Worm (Caenorhabditis elegans): Measurements from ENCODE around the gene F17E5.2.

F17E5.2 gene

DNA sequence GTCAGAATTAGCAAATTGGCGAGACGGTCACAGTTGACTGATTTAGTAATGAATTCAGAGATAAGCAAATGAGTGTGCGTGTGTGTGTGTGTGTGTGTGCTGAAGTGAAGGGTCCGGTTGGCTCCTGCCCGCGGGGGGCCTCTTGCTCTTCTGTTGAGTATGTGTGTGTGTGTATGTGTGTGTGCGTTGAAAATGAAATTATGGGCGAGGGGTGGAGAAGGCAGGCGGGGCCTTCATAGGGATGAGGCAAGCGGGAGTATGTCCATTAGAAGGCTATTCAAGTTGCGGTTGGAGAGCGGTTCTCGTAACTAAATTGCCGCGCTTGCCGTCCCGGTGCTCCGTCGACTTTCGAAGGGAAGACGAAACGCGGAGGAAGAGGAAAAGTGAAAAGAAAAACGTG, 13.2 kb downstream of the F17E5.2 start (continued):
- peak; percentile 30 for TF ChIP-seq hlh-6 (tag; optimal IDR thresholded peaks at IDR 0.05)
- TF ChIP-seq mec-3 (tag; optimal IDR thresholded peaks at IDR 0.05; ENCODE audit: borderline replicate concordance), result no peak
- TF ChIP-seq nfya-1 (tag; optimal IDR thresholded peaks at IDR 0.05), result peak; percentile 42
- TF ChIP-seq hlh-15 (tag; optimal IDR thresholded peaks at IDR 0.05), result no peak
- peak; percentile 12 for TF ChIP-seq fax-1 (tag; optimal IDR thresholded peaks at IDR 0.05)
- peak; percentile 23 for TF ChIP-seq sox-4 (tag; optimal IDR thresholded peaks at IDR 0.05)
- peak; percentile 100 for TF ChIP-seq unc-42 (tag; optimal IDR thresholded peaks at IDR 0.05)
- TF ChIP-seq lin-11 (tag; optimal IDR thresholded peaks at IDR 0.05), result no peak
- no peak for TF ChIP-seq ceh-48 (tag; optimal IDR thresholded peaks at IDR 0.05)
- TF ChIP-seq madf-2 (tag; optimal IDR thresholded peaks at IDR 0.05), result peak; percentile 28
- no peak for TF ChIP-seq K02D7.2 (tag; optimal IDR thresholded peaks at IDR 0.05)
- no peak for TF ChIP-seq pax-1 (tag; optimal IDR thresholded peaks at IDR 0.05)
- TF ChIP-seq ceh-2 (tag; optimal IDR thresholded peaks at IDR 0.05), result no peak
- peak; percentile 16 for TF ChIP-seq syd-9 (tag; optimal IDR thresholded peaks at IDR 0.05)
- no peak for TF ChIP-seq eyg-1 (tag; optimal IDR thresholded peaks at IDR 0.05)
- no peak for TF ChIP-seq ceh-9 (tag; optimal IDR thresholded peaks at IDR 0.05)
- TF ChIP-seq unc-55 (GFP tag; optimal IDR thresholded peaks at IDR 0.05), result no peak
- TF ChIP-seq fkh-6 (tag; optimal IDR thresholded peaks at IDR 0.05), result no peak
- TF ChIP-seq npax-4 (tag; optimal IDR thresholded peaks at IDR 0.05), result no peak
- no peak for TF ChIP-seq C08G9.2 (tag; optimal IDR thresholded peaks at IDR 0.05)
- TF ChIP-seq K09A11.1 (tag; optimal IDR thresholded peaks at IDR 0.05; ENCODE audit: insufficient read depth), result no peak

DNA sequence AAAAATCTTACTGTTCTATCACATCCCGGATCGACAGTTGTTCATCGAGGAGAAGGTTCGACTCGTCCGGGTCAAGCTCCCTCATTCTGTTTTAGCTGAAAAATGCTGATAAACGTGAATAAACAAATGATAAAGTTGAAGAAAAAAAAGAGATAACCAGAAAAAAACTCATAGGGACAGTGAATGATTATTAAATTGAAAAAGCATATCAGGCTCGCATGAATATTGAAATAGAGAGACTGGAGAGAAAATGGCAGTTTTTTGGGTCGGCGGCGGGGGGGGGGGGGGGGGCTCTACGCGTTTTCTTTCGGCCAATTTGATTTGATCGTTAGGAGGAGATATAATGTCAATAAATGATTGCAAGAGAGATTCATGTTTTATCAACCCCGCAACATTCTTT, 19.9 kb downstream of the F17E5.2 start, which contains the start of gene lin-2:
Gene lin-2, minus strand, starts transcription at position 101 of the 400 bp plus-strand sequence.
- no peak for TF ChIP-seq lin-11 (tag; optimal IDR thresholded peaks at IDR 0.05)
- no peak for TF ChIP-seq ttx-3 (tag; optimal IDR thresholded peaks at IDR 0.05)
- TF ChIP-seq syd-9 (tag; optimal IDR thresholded peaks at IDR 0.05), result no peak
- TF ChIP-seq nfya-1 (tag; optimal IDR thresholded peaks at IDR 0.05), result no peak
- TF ChIP-seq che-1 (tag; optimal IDR thresholded peaks at IDR 0.05), result no peak
- TF ChIP-seq pax-1 (tag; optimal IDR thresholded peaks at IDR 0.05), result no peak
- no peak for TF ChIP-seq ama-1 (optimal IDR thresholded peaks at IDR 0.05)
- no peak for TF ChIP-seq ceh-18 (tag; optimal IDR thresholded peaks at IDR 0.05)
- no peak for TF ChIP-seq fkh-6 (tag; optimal IDR thresholded peaks at IDR 0.05)
- no peak for TF ChIP-seq ceh-6 (GFP tag; optimal IDR thresholded peaks at IDR 0.05)

DNA sequence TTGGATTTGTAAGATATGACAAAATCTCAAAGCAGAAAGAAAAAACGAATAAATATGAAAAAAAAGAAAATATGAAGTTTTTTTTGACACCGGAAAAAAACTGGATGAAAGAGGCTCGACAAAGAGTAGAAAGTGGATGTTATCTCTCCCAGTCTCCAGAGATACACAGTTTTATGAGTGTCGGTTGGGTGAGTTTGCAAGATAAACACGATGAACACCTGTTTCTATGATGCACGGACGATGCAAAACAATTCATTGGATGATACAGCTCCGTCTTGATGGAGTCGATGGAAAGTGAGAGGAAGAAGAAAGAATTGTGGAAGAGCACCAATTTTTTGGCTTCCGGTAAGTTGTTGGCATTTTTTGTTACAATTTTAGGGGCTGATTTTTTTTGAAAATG, 21.8 kb downstream of the F17E5.2 start:
- TF ChIP-seq pqm-1 (tag; optimal IDR thresholded peaks at IDR 0.05), result no peak
- TF ChIP-seq madf-2 (tag; optimal IDR thresholded peaks at IDR 0.05), result no peak
- no peak for TF ChIP-seq syd-9 (tag; optimal IDR thresholded peaks at IDR 0.05)
- TF ChIP-seq T23F11.4 (GFP tag; optimal IDR thresholded peaks at IDR 0.05), result no peak
- no peak for TF ChIP-seq lin-11 (tag; optimal IDR thresholded peaks at IDR 0.05)
- no peak for TF ChIP-seq ceh-45 (GFP tag; IDR thresholded peaks at IDR 0.05)
- TF ChIP-seq eyg-1 (tag; optimal IDR thresholded peaks at IDR 0.05), result no peak
- no peak for TF ChIP-seq pag-3 (tag; optimal IDR thresholded peaks at IDR 0.05; ENCODE audit: borderline replicate concordance)
- TF ChIP-seq ttx-3 (tag; optimal IDR thresholded peaks at IDR 0.05), result no peak
- TF ChIP-seq sox-4 (tag; optimal IDR thresholded peaks at IDR 0.05), result no peak
- no peak for TF ChIP-seq ceh-30 (tag; optimal IDR thresholded peaks at IDR 0.05)
- no peak for TF ChIP-seq K09A11.1 (tag; optimal IDR thresholded peaks at IDR 0.05; ENCODE audit: insufficient read depth)
- no peak for TF ChIP-seq sox-2 (GFP tag; IDR thresholded peaks at IDR 0.05)
- no peak for TF ChIP-seq hlh-13 (GFP tag; optimal IDR thresholded peaks at IDR 0.05)
- TF ChIP-seq elt-4 (tag; optimal IDR thresholded peaks at IDR 0.05), result no peak
- no peak for TF ChIP-seq ceh-9 (tag; optimal IDR thresholded peaks at IDR 0.05)
- no peak for TF ChIP-seq nhr-232 (tag; optimal IDR thresholded peaks at IDR 0.05)
- no peak for TF ChIP-seq tbx-2 (tag; optimal IDR thresholded peaks at IDR 0.05)
- no peak for TF ChIP-seq pax-1 (tag; optimal IDR thresholded peaks at IDR 0.05)

DNA sequence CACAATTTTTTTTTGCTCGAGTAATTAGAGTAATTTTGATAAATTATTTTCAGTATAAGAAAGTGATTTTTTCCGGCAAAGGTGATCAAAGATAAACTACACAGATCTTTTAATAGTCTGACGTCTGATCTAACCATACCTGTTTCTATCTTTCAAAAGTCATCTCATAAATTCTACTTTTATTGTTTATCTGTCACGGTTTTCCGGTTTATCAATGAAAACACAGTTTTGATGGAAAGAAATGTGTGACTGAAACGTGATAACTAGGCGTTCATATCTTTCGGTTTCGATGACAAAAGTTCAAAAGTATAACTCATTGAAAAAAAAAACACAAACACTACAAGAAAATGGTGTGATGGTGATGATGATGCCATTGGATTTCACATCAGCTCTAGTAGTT, 28.5 kb downstream of the F17E5.2 start:
- TF ChIP-seq unc-3 (GFP tag; conservative IDR thresholded peaks at IDR 0.05) (no peak), unc-3 (tag; optimal IDR thresholded peaks at IDR 0.05) (no peak), ceh-31 (tag; optimal IDR thresholded peaks at IDR 0.05) (no peak), ama-1 (optimal IDR thresholded peaks at IDR 0.05) (no peak), sdc-2 (tag; optimal IDR thresholded peaks at IDR 0.05) (no peak), lin-11 (tag; optimal IDR thresholded peaks at IDR 0.05) (no peak)
